Worm (Caenorhabditis elegans) whole organism, L4 larva: ENCODE data around the gene C04A2.15.

Experiments
- Y48G9A.11 ChIP-seq: fragments of 200-800 bp; sonication (Bioruptor generic); IDR thresholded peaks from 2 replicates; pipeline ENCODE4 v1.3.6; 2022; ENCODE audit warnings: missing genetic modification reagents, missing genetic modification characterization, missing compliant biosample characterization
- aha-1 ChIP-seq: fragments of 150-350 bp; peaks from one replicate; lab custom pipeline; 2014; ENCODE audit warnings: missing biosample characterization, missing genetic modification characterization
- ceh-32 ChIP-seq: sonication (generic microtip); optimal IDR thresholded peaks from 2 replicates; lab custom pipeline; 2016; ENCODE audit warnings: mild to moderate bottlenecking, missing genetic modification characterization, missing compliant biosample characterization; ENCODE audit not compliant: poor library complexity
- ces-1 ChIP-seq: fragments of 150-350 bp; sonication (generic microtip); optimal IDR thresholded peaks from 4 replicates; lab custom pipeline; 2014; ENCODE audit warnings: missing biosample characterization, missing genetic modification reagents, missing genetic modification characterization
- cey-2 ChIP-seq: sonication (generic microtip); optimal IDR thresholded peaks from 3 replicates; lab custom pipeline; 2017; ENCODE audit warnings: missing genetic modification characterization, mild to moderate bottlenecking, missing compliant biosample characterization, antibody characterized with exemption, borderline replicate concordance; ENCODE audit not compliant: insufficient read depth
- madf-9 ChIP-seq: fragments of 200-800 bp; sonication (Bioruptor generic); conservative IDR thresholded peaks from 2 replicates; pipeline ENCODE4 v1.3.6; 2022; ENCODE audit warnings: missing genetic modification reagents, missing genetic modification characterization, missing compliant biosample characterization
- mdl-1 ChIP-seq, 2 experiments: fragments of 150-350 bp in 1 of 2; sonication (generic microtip) in 1 of 2; optimal IDR thresholded peaks; 2 replicates each; lab custom pipeline; 2014 to 2017; ENCODE audit warnings: missing biosample characterization in 2 of 2, missing genetic modification characterization in 2 of 2
- nhr-11 ChIP-seq: fragments of 150-350 bp; optimal IDR thresholded peaks from 2 replicates; lab custom pipeline; 2014; ENCODE audit warnings: missing biosample characterization, missing genetic modification characterization
- pha-4 ChIP-seq, 2 experiments: fragments of 150-350 bp in 1 of 2; fragments of 200-800 bp in 1 of 2; sonication (Bioruptor generic) in 1 of 2; IDR thresholded peaks in 1 of 2; optimal IDR thresholded peaks in 1 of 2; 2 replicates each; pipeline versions ENCODE4 v1.3.6 to Lab custom; 2014 to 2022; ENCODE audit warnings: missing genetic modification characterization in 2 of 2, missing genetic modification reagents in 2 of 2, missing biosample characterization in 1 of 2, missing compliant biosample characterization in 1 of 2
- zfp-2 ChIP-seq: sonication (generic microtip); optimal IDR thresholded peaks from 2 replicates; lab custom pipeline; 2016; ENCODE audit warnings: mild to moderate bottlenecking, missing genetic modification characterization, missing compliant biosample characterization

ce11 chrII:6897507-6897906 is 45.5 kb downstream of the C04A2.15 start, which contains the start of gene C44B7.11:
- no peak for TF ChIP-seq Y48G9A.11 (GFP tag; lab: Robert Waterston, UW)
- no peak for TF ChIP-seq nhr-11
- TF ChIP-seq ces-1 (GFP tag; lab: Kevin White, UChicago) = no peak
- TF ChIP-seq cey-2 = no peak
- no peak for TF ChIP-seq pha-4 (GFP tag; IDR thresholded peaks at IDR 0.05; lab: Robert Waterston, UW)
- TF ChIP-seq pha-4 (tag; optimal IDR thresholded peaks at IDR 0.05; lab: Kevin White, UChicago) = no peak
- TF ChIP-seq madf-9 = no peak
- TF ChIP-seq ceh-32 = no peak
- TF ChIP-seq mdl-1 (tag; optimal IDR thresholded peaks at IDR 0.05; lab: Kevin White, UChicago) = no peak
- no peak for TF ChIP-seq aha-1 (tag; lab: Kevin White, UChicago)
- no peak for TF ChIP-seq zfp-2 (tag; lab: Kevin White, UChicago)
